Worm (Caenorhabditis elegans) whole organism, L3 larva: Measurements from ENCODE around the gene F22B3.7.

ENCODE experiments used
- nhr-237 ChIP-seq: fragments of 150-350 bp; optimal IDR thresholded peaks from 2 replicates; lab custom pipeline; 2014; ENCODE audit warnings: missing biosample characterization, missing genetic modification characterization
- skn-1 ChIP-seq: fragments of 150-350 bp; optimal IDR thresholded peaks from 2 replicates; lab custom pipeline; 2014; ENCODE audit warnings: missing biosample characterization, missing genetic modification characterization

- TF ChIP-seq nhr-237 (tag; lab: Kevin White, UChicago), result no peak
- TF ChIP-seq skn-1 (tag; lab: Kevin White, UChicago), result no peak
Observed at ce11 chrIV:11424830-11425229, 3.2 kb upstream of the F22B3.7 start, which contains the start of gene F22B3.8.
